Fruit fly (Drosophila melanogaster): ENCODE results near the gene Arpc3B.
A peak's percentile ranks its signal among the peaks of the same experiment; 100 is the strongest.

Gene Arpc3B

dm6 chrX:17090585-17090984 lies 15.1 kb downstream of the Arpc3B start (continued):
- TF ChIP-seq nom (GFP tag; optimal IDR thresholded peaks at IDR 0.05) (no peak), Ptx1 (GFP tag; IDR thresholded peaks at IDR 0.05) (peak; percentile 31; the same call in 1 of the 2 replicates)

DNA sequence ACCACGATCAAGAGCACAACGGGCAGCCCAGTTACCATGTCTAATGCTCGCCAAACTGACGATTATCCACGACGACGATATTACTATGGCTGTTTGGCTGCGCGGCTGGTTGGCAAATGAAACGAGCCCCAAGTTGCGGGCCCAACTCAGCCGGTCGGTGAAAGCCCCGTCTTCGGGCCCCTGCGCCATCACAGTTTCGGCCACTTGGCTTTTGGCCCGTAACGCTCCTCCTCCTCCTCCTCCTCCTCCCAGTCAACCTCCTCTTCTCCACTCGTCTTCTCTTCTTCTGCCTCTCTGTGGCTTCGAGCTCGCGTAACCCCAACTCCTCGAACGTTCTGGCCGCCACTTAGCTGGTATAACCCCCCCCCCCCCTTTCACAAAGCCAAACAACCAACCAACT lies 18.1 kb downstream of the Arpc3B start, which contains the start of gene CG8945:
Gene CG8945 (minus strand): TSS at position 101 of the 400 bp plus-strand sequence.
- TF ChIP-seq stc (GFP tag; IDR thresholded peaks at IDR 0.05) (no peak), Med (GFP tag) (peak; percentile 39)

- no peak for TF ChIP-seq oc (tag; optimal IDR thresholded peaks at IDR 0.05)
- no peak for TF ChIP-seq otp (GFP tag; IDR thresholded peaks at IDR 0.05)
- no peak for TF ChIP-seq lov (optimal IDR thresholded peaks at IDR 0.05)
- no peak for TF ChIP-seq lov (GFP tag; IDR thresholded peaks at IDR 0.05)
- TF ChIP-seq Max (GFP tag; optimal IDR thresholded peaks at IDR 0.05): no peak
These were observed 24.5 kb downstream of the Arpc3B start, which contains the start of gene CG4955 for dm6 chrX:17081147-17081546. TSS of gene CG4955 (plus strand) at chrX:17081447.

- no peak for TF ChIP-seq zen (tag; optimal IDR thresholded peaks at IDR 0.05)
- peak; percentile 60 for TF ChIP-seq sens (GFP tag)
- TF ChIP-seq CG2129 (GFP tag; IDR thresholded peaks at IDR 0.05; ENCODE audit: partially characterized antibody): peak; percentile 44
- TF ChIP-seq CG31441 (GFP tag; IDR thresholded peaks at IDR 0.05): no peak; the same call in 1 of the 2 replicates
- TF ChIP-seq CG12391 (tag; optimal IDR thresholded peaks at IDR 0.05): peak; percentile 21
- TF ChIP-seq Nf-YB (GFP tag; optimal IDR thresholded peaks at IDR 0.05): no peak
- TF ChIP-seq Atf6 (GFP tag; IDR thresholded peaks at IDR 0.05): no peak
- TF ChIP-seq Dref (GFP tag; IDR thresholded peaks at IDR 0.05): peak; percentile 91
- no peak for TF ChIP-seq CG17359 (tag; optimal IDR thresholded peaks at IDR 0.05)
- TF ChIP-seq Optix (GFP tag; IDR thresholded peaks at IDR 0.05): no peak
- TF ChIP-seq caup (GFP tag; optimal IDR thresholded peaks at IDR 0.05; ENCODE audit: severe bottlenecking): no peak
- no peak for TF ChIP-seq CG14965 (GFP tag; optimal IDR thresholded peaks at IDR 0.05; ENCODE audit: borderline replicate concordance)
- peak; percentile 88 for TF ChIP-seq amos (GFP tag; IDR thresholded peaks at IDR 0.05; ENCODE audit: partially characterized antibody)
- no peak for TF ChIP-seq CG9932 (GFP tag; IDR thresholded peaks at IDR 0.05)
- TF ChIP-seq prd (optimal IDR thresholded peaks at IDR 0.05): no peak
- TF ChIP-seq prd (GFP tag; IDR thresholded peaks at IDR 0.05): peak; percentile 29; the same call in 1 of the 3 replicates
- no peak for TF ChIP-seq CG6813 (GFP tag; optimal IDR thresholded peaks at IDR 0.05)
- peak; percentile 55 for TF ChIP-seq sqz (GFP tag; optimal IDR thresholded peaks at IDR 0.05)
- peak; percentile 18 for TF ChIP-seq CG10209 (GFP tag; optimal IDR thresholded peaks at IDR 0.05)
- TF ChIP-seq CG1792 (GFP tag; optimal IDR thresholded peaks at IDR 0.05): no peak
- no peak for TF ChIP-seq CG10654 (GFP tag; optimal IDR thresholded peaks at IDR 0.05)
- TF ChIP-seq CG6175 (GFP tag; IDR thresholded peaks at IDR 0.05): no peak
- TF ChIP-seq Lhr (GFP tag; optimal IDR thresholded peaks at IDR 0.05): no peak
- no peak for TF ChIP-seq Oli (tag; optimal IDR thresholded peaks at IDR 0.05)
- TF ChIP-seq PHDP (tag; optimal IDR thresholded peaks at IDR 0.05): no peak
- no peak for TF ChIP-seq Ravus (GFP tag; IDR thresholded peaks at IDR 0.05)
- peak; percentile 11 for TF ChIP-seq CG8388 (GFP tag; optimal IDR thresholded peaks at IDR 0.05)
- no peak for TF ChIP-seq HLHmδ (GFP tag; optimal IDR thresholded peaks at IDR 0.05)
- no peak for TF ChIP-seq CG15696 (tag; optimal IDR thresholded peaks at IDR 0.05)
- TF ChIP-seq nerfin-2 (GFP tag; IDR thresholded peaks at IDR 0.05; ENCODE audit: partially characterized antibody): peak; percentile 90
- TF ChIP-seq Ptx1 (GFP tag; IDR thresholded peaks at IDR 0.05): 0 out of 2 replicates have a peak, but pooled peaks have one; percentile 21
- TF ChIP-seq Ssrp (tag; optimal IDR thresholded peaks at IDR 0.05): peak; percentile 7
- no peak for TF ChIP-seq CG1024 (GFP tag; IDR thresholded peaks at IDR 0.05)
- TF ChIP-seq fd3F (GFP tag; optimal IDR thresholded peaks at IDR 0.05): no peak
- peak; percentile 82 for TF ChIP-seq Scr (GFP tag; IDR thresholded peaks at IDR 0.05; ENCODE audit: partially characterized antibody)
These were observed 27.3 kb downstream of the Arpc3B start, which contains the start of gene CG4949 for dm6 chrX:17078139-17078977. TSS of gene CG4949 (plus strand) at chrX:17078836.

All from whole organism, embryonic.